Worm (Caenorhabditis elegans) whole organism, midembryonic: ENCODE measurements around the gene F39F10.4.
"Not testable (repeated sequence)": the region's sequence is repeated elsewhere in the genome, so short reads cannot be mapped to it uniquely, and the experiment has no call there.

Experiments used
- cog-1 ChIP-seq: sonication (generic microtip); optimal IDR thresholded peaks from 2 replicates; lab custom pipeline; 2016; ENCODE audit warnings: missing genetic modification characterization, missing compliant biosample characterization
- flt-1 ChIP-seq: fragments of 200-800 bp; sonication (Bioruptor generic); IDR thresholded peaks from 2 replicates; pipeline ENCODE4 v1.3.6; 2022; ENCODE audit warnings: missing genetic modification characterization, missing compliant biosample characterization
- klf-2 ChIP-seq: fragments of 200-800 bp; sonication (Bioruptor generic); conservative IDR thresholded peaks from 2 replicates; pipeline ENCODE4 v1.3.6; 2022; ENCODE audit warnings: missing genetic modification reagents, missing genetic modification characterization, missing compliant biosample characterization
- ztf-23 ChIP-seq: fragments of 200-800 bp; sonication (Bioruptor generic); IDR thresholded peaks from 2 replicates; pipeline ENCODE4 v1.3.6; 2022; ENCODE audit warnings: missing genetic modification reagents, missing genetic modification characterization, missing compliant biosample characterization

DNA sequence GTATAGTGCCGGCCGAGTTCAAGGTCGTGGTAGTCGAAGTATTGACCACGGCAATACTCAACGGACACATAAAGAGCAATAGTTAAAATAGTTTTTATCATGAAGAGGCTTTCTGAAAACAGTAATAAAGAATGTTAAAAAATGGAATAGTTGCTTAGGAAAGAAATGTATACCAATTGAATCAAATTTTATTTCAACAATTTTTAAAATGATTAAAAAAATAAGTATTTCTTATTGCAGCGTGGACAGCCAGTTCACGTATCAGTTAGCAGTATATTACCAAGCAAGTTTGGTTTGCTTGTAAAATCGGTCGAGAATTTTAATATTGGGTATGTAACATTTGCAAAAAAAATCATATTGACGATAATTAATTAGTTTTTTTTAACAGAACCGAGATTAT lies 10.2 kb upstream of the F39F10.4 start, which contains the start of gene F39F10.5:
- TF ChIP-seq klf-2 (GFP tag; lab: Robert Waterston, UW); ztf-23 (GFP tag; lab: Robert Waterston, UW); flt-1 (GFP tag; lab: Robert Waterston, UW); cog-1 (tag; lab: Kevin White, UChicago): not testable (repeated sequence)
